Fruit fly (Drosophila melanogaster) Kc167 (cell line): Measurements from ENCODE around the gene GlyRS.

ENCODE experiments used
- Myc ChIP-seq: fragments of >200 bp; optimal IDR thresholded peaks from 2 replicates; lab custom pipeline; 2017; ENCODE audit warnings: missing external identifiers
- psq ChIP-seq: fragments of >200 bp; optimal IDR thresholded peaks from 2 replicates; lab custom pipeline; 2017; ENCODE audit warnings: missing external identifiers

- TF ChIP-seq psq (lab: Kevin White, UChicago) (no peak), Myc (lab: Kevin White, UChicago) (no peak)
These were observed 15.7 kb upstream of the GlyRS start for dm6 chr3L:15079278-15079677.
